Worm (Caenorhabditis elegans) whole organism, L2 larva: ENCODE results near the gene gcy-33.

Experiments
- F13H6.1 ChIP-seq: sonication (generic microtip); optimal IDR thresholded peaks from 2 replicates; lab custom pipeline; 2016; ENCODE audit warnings: missing genetic modification characterization, missing compliant biosample characterization
- Y55F3AM.14 ChIP-seq: fragments of 200-800 bp; sonication (Bioruptor generic); optimal IDR thresholded peaks from 2 replicates; lab custom pipeline; 2018; ENCODE audit warnings: mild to moderate bottlenecking, missing genetic modification characterization, missing compliant biosample characterization
- ZK546.5 ChIP-seq: sonication (generic microtip); optimal IDR thresholded peaks from 2 replicates; lab custom pipeline; 2017; ENCODE audit warnings: missing biosample characterization, missing genetic modification characterization
- alr-1 ChIP-seq: fragments of 150-350 bp; optimal IDR thresholded peaks from 2 replicates; lab custom pipeline; 2014; ENCODE audit warnings: missing biosample characterization, missing genetic modification characterization
- aly-2 ChIP-seq: fragments of 150-350 bp; optimal IDR thresholded peaks from 2 replicates; lab custom pipeline; 2014; ENCODE audit warnings: missing biosample characterization, missing genetic modification characterization
- ama-1 ChIP-seq: fragments of 150-350 bp; optimal IDR thresholded peaks from 2 replicates; lab custom pipeline; 2018; ENCODE audit warnings: inconsistent platforms
- blmp-1 ChIP-seq: sonication (generic microtip); optimal IDR thresholded peaks from 2 replicates; lab custom pipeline; 2017; ENCODE audit warnings: missing genetic modification characterization, mild to moderate bottlenecking, missing compliant biosample characterization, antibody characterized with exemption, moderate library complexity; ENCODE audit not compliant: insufficient read depth
- ceh-82 ChIP-seq: fragments of 150-350 bp; optimal IDR thresholded peaks from 2 replicates; lab custom pipeline; 2014; ENCODE audit warnings: missing biosample characterization, missing genetic modification characterization
- crh-2 ChIP-seq: sonication (generic microtip); optimal IDR thresholded peaks from 2 replicates; lab custom pipeline; 2017; ENCODE audit warnings: missing biosample characterization, missing genetic modification characterization
- dmd-4 ChIP-seq: sonication (generic microtip); optimal IDR thresholded peaks from 2 replicates; lab custom pipeline; 2017; ENCODE audit warnings: missing biosample characterization, missing genetic modification characterization
- egl-27 ChIP-seq: sonication (generic microtip); optimal IDR thresholded peaks from 3 replicates; lab custom pipeline; 2017; ENCODE audit warnings: missing biosample characterization, missing genetic modification reagents, missing genetic modification characterization
- elt-3 ChIP-seq: sonication (generic microtip); optimal IDR thresholded peaks from 2 replicates; lab custom pipeline; 2017; ENCODE audit warnings: missing biosample characterization, missing genetic modification characterization
- fos-1 ChIP-seq: fragments of 150-350 bp; optimal IDR thresholded peaks from 2 replicates; lab custom pipeline; 2014; ENCODE audit warnings: missing biosample characterization, missing genetic modification characterization
- gmeb-1 ChIP-seq: fragments of 150-350 bp; optimal IDR thresholded peaks from 2 replicates; lab custom pipeline; 2014; ENCODE audit warnings: missing biosample characterization, missing genetic modification characterization
- lin-11 ChIP-seq: fragments of 150-350 bp; sonication (generic microtip); optimal IDR thresholded peaks from 2 replicates; lab custom pipeline; 2014; ENCODE audit warnings: missing biosample characterization, missing genetic modification characterization, inconsistent platforms, mixed read lengths
- lin-39 ChIP-seq: fragments of 150-350 bp; optimal IDR thresholded peaks from 2 replicates; lab custom pipeline; 2014; ENCODE audit warnings: missing biosample characterization, missing genetic modification reagents, missing genetic modification characterization
- lsy-2 ChIP-seq, 2 experiments: fragments of 150-350 bp in 1 of 2; sonication (generic microtip) in 1 of 2; optimal IDR thresholded peaks; 2 replicates each; lab custom pipeline; 2014 to 2017; ENCODE audit warnings: missing biosample characterization in 2 of 2, missing genetic modification characterization in 2 of 2
- mbf-1 ChIP-seq: sonication (generic microtip); optimal IDR thresholded peaks from 2 replicates; lab custom pipeline; 2017; ENCODE audit warnings: missing biosample characterization, missing genetic modification characterization
- mdl-1 ChIP-seq, 2 experiments: fragments of 150-350 bp in 1 of 2; sonication (generic microtip) in 1 of 2; optimal IDR thresholded peaks; 2 replicates each; lab custom pipeline; 2017; ENCODE audit warnings: missing biosample characterization in 2 of 2, missing genetic modification characterization in 2 of 2
- nhr-11 ChIP-seq: fragments of 150-350 bp; optimal IDR thresholded peaks from 2 replicates; lab custom pipeline; 2014; ENCODE audit warnings: missing biosample characterization, missing genetic modification characterization
- nhr-12 ChIP-seq: fragments of 150-350 bp; optimal IDR thresholded peaks from 2 replicates; lab custom pipeline; 2014; ENCODE audit warnings: missing biosample characterization, missing genetic modification characterization
- nhr-129 ChIP-seq: fragments of 150-350 bp; optimal IDR thresholded peaks from 2 replicates; lab custom pipeline; 2014; ENCODE audit warnings: missing biosample characterization, missing genetic modification characterization
- nhr-23 ChIP-seq: fragments of 150-350 bp; optimal IDR thresholded peaks from 2 replicates; lab custom pipeline; 2014; ENCODE audit warnings: missing biosample characterization, missing genetic modification reagents, missing genetic modification characterization
- nhr-237 ChIP-seq: fragments of 150-350 bp; optimal IDR thresholded peaks from 2 replicates; lab custom pipeline; 2014; ENCODE audit warnings: missing biosample characterization, missing genetic modification characterization
- nhr-6 ChIP-seq: fragments of 150-350 bp; optimal IDR thresholded peaks from 2 replicates; lab custom pipeline; 2014; ENCODE audit warnings: missing biosample characterization, missing genetic modification characterization
- nhr-77 ChIP-seq: fragments of 150-350 bp; optimal IDR thresholded peaks from 2 replicates; lab custom pipeline; 2014; ENCODE audit warnings: missing biosample characterization, missing genetic modification characterization
- peb-1 ChIP-seq: fragments of 150-350 bp; optimal IDR thresholded peaks from 2 replicates; lab custom pipeline; 2014; ENCODE audit warnings: missing biosample characterization, missing genetic modification characterization
- sem-4 ChIP-seq: fragments of 150-350 bp; optimal IDR thresholded peaks from 2 replicates; lab custom pipeline; 2014; ENCODE audit warnings: missing biosample characterization, missing genetic modification reagents, missing genetic modification characterization
- skn-1 ChIP-seq: sonication (generic microtip); optimal IDR thresholded peaks from 2 replicates; lab custom pipeline; 2017; ENCODE audit warnings: missing biosample characterization, missing genetic modification characterization
- sma-3 ChIP-seq: sonication (generic microtip); optimal IDR thresholded peaks from 2 replicates; lab custom pipeline; 2016; ENCODE audit warnings: missing genetic modification reagents, missing genetic modification characterization, missing compliant biosample characterization
- sma-9 ChIP-seq, 2 experiments: fragments of 150-350 bp in 1 of 2; sonication (generic microtip) in 1 of 2; optimal IDR thresholded peaks; 2 replicates each; lab custom pipeline; 2014 to 2016; ENCODE audit warnings: missing genetic modification characterization in 2 of 2, mild to moderate bottlenecking in 1 of 2, missing biosample characterization in 1 of 2, missing compliant biosample characterization in 1 of 2, missing genetic modification reagents in 1 of 2, moderate library complexity in 1 of 2
- snpc-4 ChIP-seq: fragments of 150-350 bp; optimal IDR thresholded peaks from 2 replicates; lab custom pipeline; 2014; ENCODE audit warnings: missing biosample characterization, missing genetic modification characterization
- unc-39 ChIP-seq: fragments of 150-350 bp; optimal IDR thresholded peaks from 2 replicates; lab custom pipeline; 2014; ENCODE audit warnings: missing biosample characterization, missing genetic modification characterization
- unc-55 ChIP-seq: fragments of 150-350 bp; sonication (generic microtip); optimal IDR thresholded peaks from 3 replicates; lab custom pipeline; 2014; ENCODE audit warnings: missing biosample characterization, missing genetic modification reagents, missing genetic modification characterization
- unc-62 ChIP-seq: fragments of 150-350 bp; optimal IDR thresholded peaks from 2 replicates; lab custom pipeline; 2014; ENCODE audit warnings: missing biosample characterization, missing genetic modification reagents, missing genetic modification characterization
- ztf-1 ChIP-seq: fragments of 200-800 bp; sonication (Bioruptor generic); conservative IDR thresholded peaks from 2 replicates; pipeline ENCODE4 v1.3.6; 2022; ENCODE audit warnings: missing genetic modification characterization, missing compliant biosample characterization
- ztf-4 ChIP-seq: fragments of 150-350 bp; optimal IDR thresholded peaks from 2 replicates; lab custom pipeline; 2014; ENCODE audit warnings: missing biosample characterization, missing genetic modification characterization

Gene gcy-33

DNA sequence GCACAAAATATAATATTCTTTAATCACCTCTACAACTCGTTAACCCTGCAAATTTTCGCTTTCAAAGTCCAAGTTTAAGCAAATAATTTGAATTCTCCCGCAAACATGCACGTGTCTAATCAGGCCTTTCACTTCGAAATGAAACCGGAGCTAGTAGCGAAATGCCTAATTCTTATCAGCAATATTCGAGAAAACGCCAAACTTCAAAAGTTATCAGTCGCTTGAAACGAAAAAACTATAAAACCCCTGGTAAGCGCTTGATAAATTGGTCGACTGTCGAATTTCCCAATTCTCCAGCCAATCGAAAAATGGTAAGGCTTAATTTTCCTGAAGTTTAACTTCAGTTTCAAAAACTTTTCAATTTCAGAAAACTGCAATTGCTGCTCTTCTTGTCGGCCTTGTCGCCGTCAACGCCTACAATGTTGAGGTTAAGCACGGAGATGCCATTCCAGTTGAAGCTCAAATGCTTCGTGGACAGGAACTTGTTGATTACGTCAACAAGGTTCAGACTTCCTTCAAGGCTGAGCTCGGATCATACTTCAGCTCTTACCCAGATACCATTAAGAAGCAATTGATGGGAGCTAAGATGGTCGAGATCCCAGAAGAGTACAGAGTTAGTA lies 1.4 kb upstream of the gcy-33 start, which contains the start of gene cpr-9:
Gene cpr-9, plus strand, starts transcription at position 188 of the 620 bp plus-strand sequence.
- TF ChIP-seq nhr-129 (no peak), unc-55 (GFP tag; lab: Kevin White, UChicago) (no peak), lsy-2 (tag; optimal IDR thresholded peaks at IDR 0.05; lab: Kevin White, UChicago) (no peak), nhr-23 (no peak), Y55F3AM.14 (GFP tag; lab: Kevin White, UChicago) (no peak), dmd-4 (no peak), nhr-12 (tag; lab: Kevin White, UChicago) (no peak), mdl-1 (tag; optimal IDR thresholded peaks at IDR 0.05; lab: Kevin White, UChicago) (peak in 1 of 2 experiments; percentile 19), egl-27 (tag; lab: Kevin White, UChicago) (no peak), snpc-4 (tag; lab: Kevin White, UChicago) (no peak), crh-2 (peak; percentile 37), unc-39 (no peak), blmp-1 (tag; lab: Kevin White, UChicago) (no peak), sma-3 (GFP tag; lab: Kevin White, UChicago) (no peak), ztf-1 (no peak), fos-1 (tag; lab: Kevin White, UChicago) (peak; percentile 46), F13H6.1 (tag; lab: Kevin White, UChicago) (no peak), nhr-77 (tag; lab: Kevin White, UChicago) (no peak), lin-39 (no peak), nhr-237 (tag; lab: Kevin White, UChicago) (no peak), lin-11 (tag; lab: Kevin White, UChicago) (no peak), skn-1 (tag; lab: Kevin White, UChicago) (no peak), ztf-4 (tag; lab: Kevin White, UChicago) (no peak), ZK546.5 (tag; lab: Kevin White, UChicago) (no peak), gmeb-1 (tag; lab: Kevin White, UChicago) (peak; percentile 34), nhr-11 (tag; lab: Kevin White, UChicago) (no peak), aly-2 (tag; lab: Kevin White, UChicago) (no peak), sma-9 (GFP tag; optimal IDR thresholded peaks at IDR 0.05; lab: Kevin White, UChicago) (peak; percentile 52), sma-9 (tag; optimal IDR thresholded peaks at IDR 0.05; lab: Kevin White, UChicago) (no peak), elt-3 (tag; lab: Kevin White, UChicago) (no peak), nhr-6 (tag; lab: Kevin White, UChicago) (no peak)
- TF ChIP-seq, all 48 proteins: peak for 5

DNA sequence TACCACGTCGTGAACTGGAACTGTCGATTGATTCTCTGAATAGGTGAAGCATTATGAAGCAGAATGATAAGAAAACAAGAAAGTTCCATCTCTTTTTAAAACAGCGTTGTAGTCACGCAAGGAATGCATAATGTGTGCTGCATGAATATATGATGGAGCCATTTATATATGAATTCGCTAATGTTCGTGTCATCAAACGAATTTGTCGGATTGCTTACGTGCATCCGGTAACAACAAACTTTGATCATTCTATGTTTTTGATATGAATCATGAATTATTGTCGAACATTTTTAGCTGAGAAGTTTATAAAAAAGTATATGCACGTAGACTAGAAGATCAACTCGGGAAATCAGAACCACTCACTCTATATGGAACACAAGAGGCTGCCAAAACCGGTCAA lies 4.2 kb downstream of the gcy-33 start:
- no peak for TF ChIP-seq lsy-2 (tag; optimal IDR thresholded peaks at IDR 0.05; lab: Kevin White, UChicago)
- TF ChIP-seq sma-3 (GFP tag; lab: Kevin White, UChicago) = no peak
- no peak for TF ChIP-seq alr-1 (tag; lab: Kevin White, UChicago)
- no peak for TF ChIP-seq F13H6.1 (tag; lab: Kevin White, UChicago)
- no peak for TF ChIP-seq lin-11 (tag; lab: Kevin White, UChicago)
- no peak for TF ChIP-seq unc-62 (GFP tag; lab: Kevin White, UChicago)
- no peak for TF ChIP-seq ceh-82
- TF ChIP-seq mbf-1 = no peak

DNA sequence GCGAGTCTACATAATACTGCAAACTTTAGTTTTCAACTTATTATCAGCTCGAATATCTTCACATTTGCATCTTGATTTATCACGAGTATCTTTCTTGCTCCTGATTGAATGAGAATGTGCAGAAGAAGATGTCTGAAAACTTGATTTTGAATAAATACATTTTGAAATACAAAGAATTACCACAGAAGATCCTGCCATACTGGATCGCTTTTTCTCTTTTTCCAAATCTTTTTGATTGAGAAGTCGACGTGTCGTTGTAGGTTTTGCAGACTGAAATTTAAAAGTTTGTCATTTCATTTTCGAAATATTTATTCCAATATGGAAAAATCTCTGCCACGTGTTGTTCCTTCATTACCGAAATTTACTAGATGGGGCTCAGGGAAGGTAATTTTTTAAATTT lies 5.7 kb downstream of the gcy-33 start, which contains the start of gene C52E4.12:
Gene C52E4.12, plus strand, starts transcription at position 301 of the 400 bp plus-strand sequence.
- TF ChIP-seq mdl-1 (tag; optimal IDR thresholded peaks at IDR 0.05; lab: Kevin White, UChicago) (no peak), lsy-2 (tag; optimal IDR thresholded peaks at IDR 0.05; lab: Kevin White, UChicago) (no peak), ceh-82 (no peak), ama-1 (lab: Kevin White, UChicago) (no peak), nhr-129 (no peak), egl-27 (tag; lab: Kevin White, UChicago) (no peak), sem-4 (tag; lab: Kevin White, UChicago) (no peak), lin-11 (tag; lab: Kevin White, UChicago) (no peak), nhr-77 (tag; lab: Kevin White, UChicago) (no peak), lin-39 (no peak), mbf-1 (no peak), skn-1 (tag; lab: Kevin White, UChicago) (no peak), peb-1 (tag; lab: Kevin White, UChicago) (no peak), unc-55 (GFP tag; lab: Kevin White, UChicago) (no peak)
